Fruit fly (Drosophila melanogaster): ENCODE results near the gene MED14.

dm6 chr3L:581037-581436 is 12.0 kb upstream of the MED14 start, which contains the start of gene Ppm1:
- TF ChIP-seq Pif1B (GFP tag; optimal IDR thresholded peaks at IDR 0.05), result no peak
- TF ChIP-seq Ets98B (GFP tag; IDR thresholded peaks at IDR 0.05), result no peak
- no peak for TF ChIP-seq CG4496 (GFP tag; IDR thresholded peaks at IDR 0.05)
- TF ChIP-seq CG8159 (tag; optimal IDR thresholded peaks at IDR 0.05), result no peak
- TF ChIP-seq D1 (tag; optimal IDR thresholded peaks at IDR 0.05), result no peak
- no peak for TF ChIP-seq Pif1A (GFP tag; optimal IDR thresholded peaks at IDR 0.05)
- TF ChIP-seq CG15710 (tag; optimal IDR thresholded peaks at IDR 0.05), result no peak
- TF ChIP-seq CG34367 (tag; optimal IDR thresholded peaks at IDR 0.05), result no peak

Measured in whole organism, pupa.